Worm (Caenorhabditis elegans): ENCODE measurements around the gene srx-115.

DNA sequence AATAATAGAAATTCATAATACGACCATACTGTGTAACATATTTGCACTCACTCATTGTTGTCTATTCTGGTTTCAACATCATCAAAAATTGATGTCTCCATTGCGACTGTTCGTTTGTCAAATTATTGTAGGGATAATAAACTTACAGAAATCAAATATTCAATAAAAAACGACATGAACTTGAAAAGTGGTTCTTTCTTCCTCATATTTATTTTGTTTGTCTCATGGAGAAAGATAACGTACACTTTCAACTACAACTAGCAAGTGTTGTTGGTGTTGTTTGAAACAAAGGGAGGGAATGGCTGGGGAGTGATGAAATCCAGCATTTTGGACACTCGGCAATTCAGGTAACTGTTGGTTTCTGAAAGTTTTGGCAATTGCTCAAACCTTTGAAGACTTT lies 5.8 kb upstream of the srx-115 start, which contains the start of gene B0507.9:
- TF ChIP-seq pha-4 (GFP tag; IDR thresholded peaks at IDR 0.05) (no peak), pha-4 (tag; optimal IDR thresholded peaks at IDR 0.05) (no peak), tag-97 (GFP tag; IDR thresholded peaks at IDR 0.05) (no peak), Y5F2A.4 (GFP tag; optimal IDR thresholded peaks at IDR 0.05) (no peak), zag-1 (tag; optimal IDR thresholded peaks at IDR 0.05) (no peak), ceh-32 (tag; optimal IDR thresholded peaks at IDR 0.05; ENCODE audit: poor library complexity) (no peak), dmd-8 (GFP tag; IDR thresholded peaks at IDR 0.05) (no peak), snpc-1.2 (GFP tag; IDR thresholded peaks at IDR 0.05) (no peak), ZK546.5 (tag; optimal IDR thresholded peaks at IDR 0.05) (no peak), nhr-76 (tag; optimal IDR thresholded peaks at IDR 0.05) (no peak)
